Fruit fly (Drosophila melanogaster): Measurements from ENCODE around the gene CG15332.

DNA sequence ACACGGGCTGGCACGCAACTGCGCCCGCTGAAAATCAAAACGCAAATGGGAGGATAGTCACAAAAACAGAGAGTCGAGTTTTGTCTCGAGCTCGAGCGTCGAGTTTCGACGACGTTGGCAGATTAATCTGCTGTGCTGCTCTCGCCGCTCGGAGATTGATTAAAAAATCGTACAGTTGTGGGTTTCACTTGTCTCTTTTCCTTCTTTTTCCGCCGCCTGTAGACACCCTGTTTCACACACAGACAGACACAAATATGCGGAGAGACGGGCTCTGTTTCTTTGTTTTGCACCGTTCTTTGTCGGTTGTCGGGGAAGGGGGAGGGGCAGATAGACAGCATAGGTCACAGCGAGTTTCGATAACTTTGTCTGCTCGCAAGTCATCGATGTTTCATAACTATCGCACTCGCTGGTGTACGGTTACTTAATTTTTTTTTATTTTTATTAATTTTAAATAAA is 8.9 kb downstream of the CG15332 start, which contains the start of gene orion:
- TF ChIP-seq psq (optimal IDR thresholded peaks at IDR 0.05) (no peak), h (optimal IDR thresholded peaks at IDR 0.05) (no peak), Sin3A (optimal IDR thresholded peaks at IDR 0.05) (no peak)

Data from Kc167 (cell line).